Fruit fly (Drosophila melanogaster) whole organism, wandering third instar larva: ENCODE measurements around the gene Ptpmeg2.

Experiments
- Dif ChIP-seq: fragments of 200-275, 200-300 bp; sonication (Bioruptor generic); optimal IDR thresholded peaks from 2 replicates; lab custom pipeline; 2018; ENCODE audit warnings: missing biosample characterization, missing genetic modification characterization; ENCODE audit not compliant: partially characterized antibody
- HLH106 ChIP-seq: fragments of 200-800 bp; optimal IDR thresholded peaks from 3 replicates; lab custom pipeline; 2019; ENCODE audit warnings: missing biosample characterization, mild to moderate bottlenecking, missing genetic modification characterization, moderate library complexity
- Hnf4 ChIP-seq: fragments of 200-800 bp; sonication (Bioruptor generic); optimal IDR thresholded peaks from 2 replicates; lab custom pipeline; 2016; ENCODE audit warnings: missing biosample characterization, mild to moderate bottlenecking, missing genetic modification characterization
- Jra ChIP-seq: sonication (Bioruptor generic); optimal IDR thresholded peaks from 2 replicates; lab custom pipeline; 2016; ENCODE audit warnings: missing biosample characterization, missing genetic modification characterization
- Myc ChIP-seq: fragments of >200 bp; optimal IDR thresholded peaks from 2 replicates; lab custom pipeline; 2017
- N ChIP-seq: fragments of >200 bp; optimal IDR thresholded peaks from 2 replicates; lab custom pipeline; 2018; ENCODE audit warnings: missing biosample characterization, missing external identifiers, missing genetic modification characterization
- OdsH ChIP-seq: fragments of 200-800 bp; sonication (Bioruptor generic); optimal IDR thresholded peaks from 2 replicates; lab custom pipeline; 2016; ENCODE audit warnings: missing biosample characterization, mild to moderate bottlenecking, missing genetic modification characterization
- Rel ChIP-seq, 2 experiments: fragments of 200-800 bp; sonication (Bioruptor generic) in 1 of 2; optimal IDR thresholded peaks; 2 replicates in 1 of 2; 3 replicates in 1 of 2; lab custom pipeline; 2016 to 2019; ENCODE audit warnings: mild to moderate bottlenecking in 2 of 2, missing biosample characterization in 2 of 2, missing genetic modification characterization in 2 of 2, moderate library complexity in 1 of 2
- Sp1 ChIP-seq: fragments of 200-800 bp; sonication (Bioruptor generic); optimal IDR thresholded peaks from 3 replicates; lab custom pipeline; 2019; ENCODE audit warnings: missing biosample characterization, mild to moderate bottlenecking, missing genetic modification characterization, moderate library complexity
- br ChIP-seq: fragments of 200-800 bp; sonication (Bioruptor generic); optimal IDR thresholded peaks from 2 replicates; lab custom pipeline; 2016; ENCODE audit warnings: missing biosample characterization, missing genetic modification characterization
- brk ChIP-seq: fragments of 200-800 bp; sonication (Bioruptor generic); optimal IDR thresholded peaks from 2 replicates; lab custom pipeline; 2016; ENCODE audit warnings: missing biosample characterization, mild to moderate bottlenecking, missing genetic modification characterization
- ey ChIP-seq: fragments of 200-800 bp; sonication (Bioruptor generic); optimal IDR thresholded peaks from 2 replicates; lab custom pipeline; 2016; ENCODE audit warnings: missing biosample characterization, missing genetic modification characterization
- foxo ChIP-seq, 2 experiments: fragments of 200-800 bp; sonication (Bioruptor generic); optimal IDR thresholded peaks; 2 replicates in 1 of 2; 3 replicates in 1 of 2; lab custom pipeline; 2016 to 2017; ENCODE audit warnings: missing biosample characterization in 2 of 2, missing genetic modification characterization in 2 of 2
- fru ChIP-seq: fragments of 200-800 bp; sonication (Bioruptor generic); optimal IDR thresholded peaks from 3 replicates; lab custom pipeline; 2016; ENCODE audit warnings: missing biosample characterization, mild to moderate bottlenecking, missing genetic modification characterization
- h ChIP-seq: fragments of 200-800 bp; sonication (Bioruptor generic); optimal IDR thresholded peaks from 3 replicates; lab custom pipeline; 2016; ENCODE audit warnings: missing biosample characterization, mild to moderate bottlenecking, missing genetic modification characterization
- jim ChIP-seq: fragments of 175-275, 200-325 bp; sonication (Bioruptor generic); optimal IDR thresholded peaks from 2 replicates; lab custom pipeline; 2016; ENCODE audit warnings: missing biosample characterization, mild to moderate bottlenecking, missing genetic modification characterization
- lola ChIP-seq: fragments of >200 bp; optimal IDR thresholded peaks from 2 replicates; lab custom pipeline; 2017; ENCODE audit warnings: missing biosample characterization, missing genetic modification characterization
- psq ChIP-seq: fragments of 200-800 bp; sonication (Bioruptor generic); optimal IDR thresholded peaks from 3 replicates; lab custom pipeline; 2017; ENCODE audit warnings: missing biosample characterization, mild to moderate bottlenecking, missing genetic modification characterization, moderate library complexity
- rgr ChIP-seq: fragments of 200-800 bp; sonication (Bioruptor generic); optimal IDR thresholded peaks from 3 replicates; lab custom pipeline; 2016; ENCODE audit warnings: missing biosample characterization, mild to moderate bottlenecking, missing genetic modification characterization
- sv ChIP-seq: fragments of 200-800 bp; sonication (Bioruptor generic); optimal IDR thresholded peaks from 3 replicates; lab custom pipeline; 2016; ENCODE audit warnings: missing biosample characterization, missing genetic modification characterization
- tai ChIP-seq: sonication (Bioruptor generic); optimal IDR thresholded peaks from 2 replicates; lab custom pipeline; 2016; ENCODE audit warnings: missing biosample characterization, missing genetic modification characterization
- usp ChIP-seq: fragments of >200 bp; optimal IDR thresholded peaks from 2 replicates; lab custom pipeline; 2017; ENCODE audit warnings: missing biosample characterization, missing genetic modification characterization
- woc ChIP-seq: sonication (Bioruptor generic); optimal IDR thresholded peaks from 2 replicates; lab custom pipeline; 2016; ENCODE audit warnings: missing biosample characterization, mild to moderate bottlenecking, missing genetic modification characterization

Ptpmeg2 gene

dm6 chrX:9600818-9601732 is 57.9 kb downstream of the Ptpmeg2 start, which contains the start of gene Gga:
Gene Gga, plus strand, starts transcription at chrX:9601030.
- no peak for TF ChIP-seq jim (GFP tag; lab: Kevin White, UChicago)
- no peak for TF ChIP-seq brk (GFP tag; lab: Kevin White, UChicago)
- no peak for TF ChIP-seq N (GFP tag; lab: Kevin White, UChicago)
- no peak for TF ChIP-seq Rel (GFP tag; optimal IDR thresholded peaks at IDR 0.05; lab: Kevin White, UChicago)
- peak; percentile 22 for TF ChIP-seq Rel (tag; optimal IDR thresholded peaks at IDR 0.05; lab: Kevin White, UChicago)
- TF ChIP-seq Sp1 (GFP tag; lab: Kevin White, UChicago): peak; percentile 8
- peak; percentile 10 for TF ChIP-seq h (GFP tag; lab: Kevin White, UChicago)

- TF ChIP-seq Hnf4 (GFP tag; lab: Kevin White, UChicago) (no peak), ey (GFP tag; lab: Kevin White, UChicago) (peak; percentile 67), Myc (lab: Kevin White, UChicago) (peak; percentile 59), usp (no peak), foxo (GFP tag; optimal IDR thresholded peaks at IDR 0.05; lab: Kevin White, UChicago) (peak in 1 of 2 experiments; percentile 75), sv (GFP tag; lab: Kevin White, UChicago) (peak; percentile 62), OdsH (GFP tag; lab: Kevin White, UChicago) (peak; percentile 59), fru (peak; percentile 77), br (peak; percentile 67), h (GFP tag; lab: Kevin White, UChicago) (peak; percentile 70), Rel (GFP tag; optimal IDR thresholded peaks at IDR 0.05; lab: Kevin White, UChicago) (no peak), Rel (tag; optimal IDR thresholded peaks at IDR 0.05; lab: Kevin White, UChicago) (no peak), rgr (GFP tag; lab: Kevin White, UChicago) (peak; percentile 60), Jra (GFP tag; lab: Kevin White, UChicago) (peak; percentile 42), woc (GFP tag; lab: Kevin White, UChicago) (peak; percentile 76), psq (GFP tag; lab: Kevin White, UChicago) (peak; percentile 34), Dif (GFP tag; lab: Kevin White, UChicago) (no peak), Sp1 (GFP tag; lab: Kevin White, UChicago) (peak; percentile 50), HLH106 (peak; percentile 44)
These were observed 58.7 kb downstream of the Ptpmeg2 start for dm6 chrX:9600083-9600817.

dm6 chrX:9599158-9600082 is 59.5 kb downstream of the Ptpmeg2 start:
- TF ChIP-seq h (GFP tag; lab: Kevin White, UChicago): peak; percentile 28
- TF ChIP-seq Dif (GFP tag; lab: Kevin White, UChicago): peak; percentile 55
- TF ChIP-seq Rel (GFP tag; optimal IDR thresholded peaks at IDR 0.05; lab: Kevin White, UChicago): no peak
- TF ChIP-seq Rel (tag; optimal IDR thresholded peaks at IDR 0.05; lab: Kevin White, UChicago): peak; percentile 2
- no peak for TF ChIP-seq fru

- TF ChIP-seq h (GFP tag; lab: Kevin White, UChicago) (peak; percentile 21), lola (GFP tag; lab: Kevin White, UChicago) (no peak), tai (GFP tag; lab: Kevin White, UChicago) (no peak), foxo (GFP tag; optimal IDR thresholded peaks at IDR 0.05; lab: Kevin White, UChicago) (no peak), woc (GFP tag; lab: Kevin White, UChicago) (no peak), Rel (GFP tag; optimal IDR thresholded peaks at IDR 0.05; lab: Kevin White, UChicago) (no peak), Rel (tag; optimal IDR thresholded peaks at IDR 0.05; lab: Kevin White, UChicago) (peak; percentile 89)
These were observed 60.8 kb downstream of the Ptpmeg2 start for dm6 chrX:9598106-9598505.

dm6 chrX:9595312-9595931 is 63.5 kb downstream of the Ptpmeg2 start:
- TF ChIP-seq psq (GFP tag; lab: Kevin White, UChicago): no peak
